1 fruit fly cellular context compared by ENCODE assay signal in the genomic region with DNA sequence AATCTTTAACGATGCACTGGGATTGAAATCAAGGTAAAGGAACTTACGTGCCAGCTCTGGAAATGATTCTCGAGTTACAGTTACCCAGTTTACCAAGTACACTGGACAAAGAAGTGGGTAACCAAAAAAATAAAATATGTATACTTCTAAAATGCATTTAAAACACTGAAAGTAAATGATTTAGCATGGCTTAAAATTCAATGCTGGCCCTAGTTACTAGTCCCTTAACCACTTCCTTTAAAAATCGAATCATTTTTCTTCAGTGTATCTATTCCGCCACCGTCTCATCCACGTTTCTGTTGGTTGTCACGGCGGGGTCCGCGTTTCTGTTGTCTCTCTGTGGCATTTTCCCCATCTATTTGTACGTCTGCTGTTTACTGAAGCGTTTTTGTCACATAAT.
TF ChIP-seq lines count a peak whose summit lies in the region.

No protein-coding gene starts in this region.

TF ChIP-seq in whole organism, embryonic, 481 proteins besides CTCF, POLR2A, EP300 and RAD21 (continued from another document and continues in another):
- TF ChIP-seq gcm2 (GFP tag; optimal IDR thresholded peaks at IDR 0.05; lab: Kevin White, UChicago) (no peak), lola (GFP tag; optimal IDR thresholded peaks at IDR 0.05; lab: Kevin White, UChicago) (no peak), Ssrp (tag; optimal IDR thresholded peaks at IDR 0.05; lab: Kevin White, UChicago) (peak; percentile 23), Nf-YA (GFP tag; IDR thresholded peaks at IDR 0.05; lab: Robert Waterston, UW) (no peak), CG33557 (GFP tag; optimal IDR thresholded peaks at IDR 0.05; lab: Kevin White, UChicago) (no peak), CG18619 (GFP tag; optimal IDR thresholded peaks at IDR 0.05; lab: Kevin White, UChicago) (peak; percentile 7), Hr51 (GFP tag; optimal IDR thresholded peaks at IDR 0.05; lab: Kevin White, UChicago) (peak in 1 of 2 experiments; percentile 47), CkIIα-i1 (GFP tag; IDR thresholded peaks at IDR 0.05; lab: Robert Waterston, UW) (no peak), CG8388 (GFP tag; optimal IDR thresholded peaks at IDR 0.05; lab: Kevin White, UChicago) (no peak), CG10267 (tag; optimal IDR thresholded peaks at IDR 0.05; lab: Kevin White, UChicago) (no peak), CG30020 (tag; optimal IDR thresholded peaks at IDR 0.05; lab: Kevin White, UChicago) (no peak), Ada2b (GFP tag; IDR thresholded peaks at IDR 0.05; lab: Robert Waterston, UW) (peak; percentile 51), CG1603 (tag; optimal IDR thresholded peaks at IDR 0.05; lab: Kevin White, UChicago) (peak; percentile 36), insv (GFP tag; optimal IDR thresholded peaks at IDR 0.05; lab: Kevin White, UChicago) (no peak), CG12155 (GFP tag; optimal IDR thresholded peaks at IDR 0.05; lab: Kevin White, UChicago) (no peak), CG3163 (GFP tag; optimal IDR thresholded peaks at IDR 0.05; lab: Kevin White, UChicago) (no peak), stc (GFP tag; IDR thresholded peaks at IDR 0.05; lab: Robert Waterston, UW) (peak; percentile 46; the same call in 1 of the 2 replicates), sens-2 (GFP tag; IDR thresholded peaks at IDR 0.05; lab: Robert Waterston, UW) (no peak), hb (GFP tag; IDR thresholded peaks at IDR 0.05; lab: Robert Waterston, UW; ENCODE audit: partially characterized antibody) (no peak), eyg (GFP tag; optimal IDR thresholded peaks at IDR 0.05; lab: Kevin White, UChicago) (no peak), ind (GFP tag; optimal IDR thresholded peaks at IDR 0.05; lab: Kevin White, UChicago) (peak; percentile 39), CoRest (tag; optimal IDR thresholded peaks at IDR 0.05; lab: Kevin White, UChicago) (peak; percentile 21), CG8359 (GFP tag; optimal IDR thresholded peaks at IDR 0.05; lab: Kevin White, UChicago; ENCODE audit: borderline replicate concordance) (no peak), ara (GFP tag; IDR thresholded peaks at IDR 0.05; lab: Robert Waterston, UW) (peak; percentile 60), Ets65A (GFP tag; lab: Kevin White, UChicago) (no peak), CG7745 (tag; optimal IDR thresholded peaks at IDR 0.05; lab: Kevin White, UChicago) (no peak), CG11695 (GFP tag; IDR thresholded peaks at IDR 0.05; lab: Robert Waterston, UW) (peak; percentile 37; the same call in 1 of the 3 replicates), Mad (GFP tag; optimal IDR thresholded peaks at IDR 0.05; lab: Kevin White, UChicago) (no peak), CG15269 (tag; optimal IDR thresholded peaks at IDR 0.05; lab: Kevin White, UChicago) (peak; percentile 52), Sox102F (GFP tag; optimal IDR thresholded peaks at IDR 0.05; lab: Kevin White, UChicago) (peak; percentile 46), Rfx (GFP tag; IDR thresholded peaks at IDR 0.05; lab: Robert Waterston, UW) (peak; percentile 48), CG12659 (GFP tag; optimal IDR thresholded peaks at IDR 0.05; lab: Kevin White, UChicago) (peak; percentile 2), CG7556 (GFP tag; optimal IDR thresholded peaks at IDR 0.05; lab: Kevin White, UChicago) (peak; percentile 34), Hmx (GFP tag; optimal IDR thresholded peaks at IDR 0.05; lab: Kevin White, UChicago) (no peak), CG1233 (GFP tag; optimal IDR thresholded peaks at IDR 0.05; lab: Kevin White, UChicago) (no peak), CG2120 (GFP tag; optimal IDR thresholded peaks at IDR 0.05; lab: Kevin White, UChicago) (peak; percentile 63), CG9932 (GFP tag; IDR thresholded peaks at IDR 0.05; lab: Robert Waterston, UW) (peak; percentile 35; the same call in 1 of the 2 replicates), CG30403 (GFP tag; optimal IDR thresholded peaks at IDR 0.05; lab: Kevin White, UChicago) (peak; percentile 28), sim (GFP tag; IDR thresholded peaks at IDR 0.05; lab: Robert Waterston, UW) (no peak), Nf-YB (GFP tag; optimal IDR thresholded peaks at IDR 0.05; lab: Kevin White, UChicago) (no peak), twi (tag; optimal IDR thresholded peaks at IDR 0.05; lab: Kevin White, UChicago) (no peak), Aef1 (GFP tag; IDR thresholded peaks at IDR 0.05; lab: Robert Waterston, UW) (peak; percentile 30; the same call in 2 of the 3 replicates), trh (GFP tag; optimal IDR thresholded peaks at IDR 0.05; lab: Kevin White, UChicago) (no peak), CG12236 (GFP tag; optimal IDR thresholded peaks at IDR 0.05; lab: Kevin White, UChicago) (no peak), her (GFP tag; optimal IDR thresholded peaks at IDR 0.05; lab: Kevin White, UChicago) (no peak), CG18764 (GFP tag; optimal IDR thresholded peaks at IDR 0.05; lab: Kevin White, UChicago) (no peak), CG6272 (GFP tag; IDR thresholded peaks at IDR 0.05; lab: Robert Waterston, UW) (no peak), CG11456 (GFP tag; IDR thresholded peaks at IDR 0.05; lab: Robert Waterston, UW) (0 out of 3 replicates have a peak, but pooled peaks have one; percentile 59), CrebB (tag; optimal IDR thresholded peaks at IDR 0.05; lab: Kevin White, UChicago) (no peak), CG34224 (GFP tag; IDR thresholded peaks at IDR 0.05; lab: Robert Waterston, UW; ENCODE audit: partially characterized antibody) (no peak), sd (tag; optimal IDR thresholded peaks at IDR 0.05; lab: Kevin White, UChicago) (no peak), Dfd (GFP tag; optimal IDR thresholded peaks at IDR 0.05; lab: Kevin White, UChicago) (no peak), seq (GFP tag; IDR thresholded peaks at IDR 0.05; lab: Robert Waterston, UW) (no peak), CG1529 (GFP tag; optimal IDR thresholded peaks at IDR 0.05; lab: Kevin White, UChicago) (no peak), onecut (GFP tag; IDR thresholded peaks at IDR 0.05; lab: Robert Waterston, UW) (no peak), CG3995 (GFP tag; optimal IDR thresholded peaks at IDR 0.05; lab: Kevin White, UChicago) (no peak), NFAT (GFP tag; IDR thresholded peaks at IDR 0.05; lab: Robert Waterston, UW) (no peak), CG9727 (GFP tag; optimal IDR thresholded peaks at IDR 0.05; lab: Kevin White, UChicago) (peak; percentile 9), scrt (GFP tag; optimal IDR thresholded peaks at IDR 0.05; lab: Kevin White, UChicago) (peak; percentile 18), slbo (GFP tag; IDR thresholded peaks at IDR 0.05; lab: Robert Waterston, UW) (peak; percentile 59), eve (GFP tag; optimal IDR thresholded peaks at IDR 0.05; lab: Kevin White, UChicago) (no peak), gt (GFP tag; IDR thresholded peaks at IDR 0.05; lab: Robert Waterston, UW) (no peak), ham (GFP tag; IDR thresholded peaks at IDR 0.05; lab: Robert Waterston, UW) (no peak), disco-r (GFP tag; optimal IDR thresholded peaks at IDR 0.05; lab: Kevin White, UChicago) (no peak), Doc3 (GFP tag; IDR thresholded peaks at IDR 0.05; lab: Robert Waterston, UW; ENCODE audit: partially characterized antibody) (no peak), nmo (GFP tag; optimal IDR thresholded peaks at IDR 0.05; lab: Kevin White, UChicago) (peak; percentile 40), jumu (GFP tag; optimal IDR thresholded peaks at IDR 0.05; lab: Kevin White, UChicago) (no peak), Dp (GFP tag; optimal IDR thresholded peaks at IDR 0.05; lab: Kevin White, UChicago) (no peak), schlank (tag; optimal IDR thresholded peaks at IDR 0.05; lab: Kevin White, UChicago) (no peak), HLH54F (GFP tag; optimal IDR thresholded peaks at IDR 0.05; lab: Kevin White, UChicago) (peak; percentile 3), CG8089 (GFP tag; optimal IDR thresholded peaks at IDR 0.05; lab: Kevin White, UChicago) (no peak), CG10209 (GFP tag; optimal IDR thresholded peaks at IDR 0.05; lab: Kevin White, UChicago) (no peak), h (optimal IDR thresholded peaks at IDR 0.05; lab: Kevin White, UChicago) (no peak), p53 (GFP tag; optimal IDR thresholded peaks at IDR 0.05; lab: Kevin White, UChicago) (no peak), CG31388 (GFP tag; optimal IDR thresholded peaks at IDR 0.05; lab: Kevin White, UChicago) (no peak), Xbp1 (GFP tag; optimal IDR thresholded peaks at IDR 0.05; lab: Kevin White, UChicago) (peak; percentile 25), CG1602 (GFP tag; optimal IDR thresholded peaks at IDR 0.05; lab: Kevin White, UChicago) (no peak), az2 (GFP tag; optimal IDR thresholded peaks at IDR 0.05; lab: Kevin White, UChicago) (peak; percentile 2), CG8281 (tag; optimal IDR thresholded peaks at IDR 0.05; lab: Kevin White, UChicago) (no peak), hbn (GFP tag; IDR thresholded peaks at IDR 0.05; lab: Robert Waterston, UW; ENCODE audit: partially characterized antibody) (no peak), CG7786 (GFP tag; optimal IDR thresholded peaks at IDR 0.05; lab: Kevin White, UChicago) (peak; percentile 4), CG2202 (tag; optimal IDR thresholded peaks at IDR 0.05; lab: Kevin White, UChicago) (no peak), CG3281 (GFP tag; optimal IDR thresholded peaks at IDR 0.05; lab: Kevin White, UChicago) (peak; percentile 35), CG5180 (GFP tag; optimal IDR thresholded peaks at IDR 0.05; lab: Kevin White, UChicago) (no peak), peb (GFP tag; IDR thresholded peaks at IDR 0.05; lab: Robert Waterston, UW) (0 out of 2 replicates have a peak, but pooled peaks have one; percentile 9), CG7357 (GFP tag; IDR thresholded peaks at IDR 0.05; lab: Robert Waterston, UW) (no peak), H15 (GFP tag; IDR thresholded peaks at IDR 0.05; lab: Robert Waterston, UW) (no peak), rib (GFP tag; IDR thresholded peaks at IDR 0.05; lab: Robert Waterston, UW) (no peak), CG13624 (GFP tag; optimal IDR thresholded peaks at IDR 0.05; lab: Kevin White, UChicago) (no peak), pum (GFP tag; optimal IDR thresholded peaks at IDR 0.05; lab: Kevin White, UChicago) (no peak), CG18011 (GFP tag; optimal IDR thresholded peaks at IDR 0.05; lab: Kevin White, UChicago) (no peak), CG1024 (GFP tag; IDR thresholded peaks at IDR 0.05; lab: Robert Waterston, UW) (no peak), Camta (GFP tag; optimal IDR thresholded peaks at IDR 0.05; lab: Kevin White, UChicago) (no peak), chif (GFP tag; optimal IDR thresholded peaks at IDR 0.05; lab: Kevin White, UChicago) (no peak), aop (GFP tag; IDR thresholded peaks at IDR 0.05; lab: Robert Waterston, UW) (no peak), dm (GFP tag; optimal IDR thresholded peaks at IDR 0.05; lab: Kevin White, UChicago) (no peak), CG18476 (GFP tag; optimal IDR thresholded peaks at IDR 0.05; lab: Kevin White, UChicago) (no peak), Bgb (GFP tag; IDR thresholded peaks at IDR 0.05; lab: Robert Waterston, UW; ENCODE audit: partially characterized antibody) (no peak), CG4424 (GFP tag; optimal IDR thresholded peaks at IDR 0.05; lab: Kevin White, UChicago) (no peak), Gug (GFP tag; IDR thresholded peaks at IDR 0.05; lab: Robert Waterston, UW) (no peak), CG2116 (GFP tag; optimal IDR thresholded peaks at IDR 0.05; lab: Kevin White, UChicago) (no peak), Optix (GFP tag; IDR thresholded peaks at IDR 0.05; lab: Robert Waterston, UW) (no peak), fd64A (GFP tag; optimal IDR thresholded peaks at IDR 0.05; lab: Kevin White, UChicago) (no peak), ranshi (GFP tag; IDR thresholded peaks at IDR 0.05; lab: Robert Waterston, UW) (no peak), lmd (GFP tag; IDR thresholded peaks at IDR 0.05; lab: Robert Waterston, UW) (peak; percentile 41), prd (optimal IDR thresholded peaks at IDR 0.05; lab: Kevin White, UChicago) (no peak), prd (GFP tag; IDR thresholded peaks at IDR 0.05; lab: Robert Waterston, UW) (peak; percentile 61; the same call in 2 of the 3 replicates), zfh1 (GFP tag; IDR thresholded peaks at IDR 0.05; lab: Robert Waterston, UW) (0 out of 3 replicates have a peak, but pooled peaks have one; percentile 38), CG9817 (tag; optimal IDR thresholded peaks at IDR 0.05; lab: Kevin White, UChicago) (peak; percentile 22), BEAF-32 (GFP tag; optimal IDR thresholded peaks at IDR 0.05; lab: Kevin White, UChicago) (no peak), Hr3 (GFP tag; optimal IDR thresholded peaks at IDR 0.05; lab: Kevin White, UChicago) (no peak), CG14860 (GFP tag; IDR thresholded peaks at IDR 0.05; lab: Robert Waterston, UW; ENCODE audit: partially characterized antibody) (no peak), CG14014 (GFP tag; IDR thresholded peaks at IDR 0.05; lab: Robert Waterston, UW) (peak; percentile 28; the same call in 1 of the 2 replicates), CG13123 (GFP tag; optimal IDR thresholded peaks at IDR 0.05; lab: Kevin White, UChicago) (no peak), CG10366 (GFP tag; IDR thresholded peaks at IDR 0.05; lab: Robert Waterston, UW) (peak; percentile 12; the same call in 1 of the 2 replicates), NC2α (GFP tag; optimal IDR thresholded peaks at IDR 0.05; lab: Kevin White, UChicago) (no peak), gce (GFP tag; IDR thresholded peaks at IDR 0.05; lab: Robert Waterston, UW) (no peak), toy (GFP tag; IDR thresholded peaks at IDR 0.05; lab: Robert Waterston, UW) (no peak), vvl (GFP tag; IDR thresholded peaks at IDR 0.05; lab: Robert Waterston, UW) (0 out of 2 replicates have a peak, but pooled peaks have one; percentile 19), unpg (GFP tag; optimal IDR thresholded peaks at IDR 0.05; lab: Kevin White, UChicago) (peak; percentile 47), kah (GFP tag; optimal IDR thresholded peaks at IDR 0.05; lab: Kevin White, UChicago) (no peak), CG16813 (GFP tag; IDR thresholded peaks at IDR 0.05; lab: Robert Waterston, UW; ENCODE audit: partially characterized antibody) (no peak), Lim3 (GFP tag; IDR thresholded peaks at IDR 0.05; lab: Robert Waterston, UW) (no peak), slou (GFP tag; optimal IDR thresholded peaks at IDR 0.05; lab: Kevin White, UChicago) (no peak), nerfin-2 (GFP tag; IDR thresholded peaks at IDR 0.05; lab: Robert Waterston, UW; ENCODE audit: partially characterized antibody) (no peak), ERR (GFP tag; optimal IDR thresholded peaks at IDR 0.05; lab: Kevin White, UChicago) (no peak), tll (GFP tag; optimal IDR thresholded peaks at IDR 0.05; lab: Kevin White, UChicago) (no peak), CG11093 (GFP tag; IDR thresholded peaks at IDR 0.05; lab: Robert Waterston, UW) (no peak), CG17829 (tag; optimal IDR thresholded peaks at IDR 0.05; lab: Kevin White, UChicago) (no peak), gem (tag; optimal IDR thresholded peaks at IDR 0.05; lab: Kevin White, UChicago) (peak; percentile 57)
